Worm (Caenorhabditis elegans) whole organism, L1 larva: ENCODE data around the gene F56D3.1.

Source experiments
- F16B12.6 ChIP-seq: fragments of 150-350 bp; optimal IDR thresholded peaks from 2 replicates; lab custom pipeline; 2014; ENCODE audit warnings: missing biosample characterization, missing genetic modification characterization
- aha-1 ChIP-seq: fragments of 150-350 bp; optimal IDR thresholded peaks from 2 replicates; lab custom pipeline; 2014; ENCODE audit warnings: missing biosample characterization, missing genetic modification characterization
- aly-2 ChIP-seq: fragments of 150-350 bp; optimal IDR thresholded peaks from 2 replicates; lab custom pipeline; 2014; ENCODE audit warnings: missing biosample characterization, missing genetic modification characterization
- ama-1 ChIP-seq: fragments of 150-350 bp; optimal IDR thresholded peaks from 2 replicates; lab custom pipeline; 2014
- blmp-1 ChIP-seq: fragments of 150-350 bp; optimal IDR thresholded peaks from 2 replicates; lab custom pipeline; 2014; ENCODE audit warnings: missing biosample characterization, missing genetic modification characterization
- ceh-63 ChIP-seq: fragments of 200-800 bp; sonication (Bioruptor generic); optimal IDR thresholded peaks from 2 replicates; lab custom pipeline; 2018; ENCODE audit warnings: mild to moderate bottlenecking, missing genetic modification characterization, missing compliant biosample characterization
- ceh-8 ChIP-seq: fragments of 200-800 bp; sonication (Bioruptor generic); optimal IDR thresholded peaks from 2 replicates; lab custom pipeline; 2018; ENCODE audit warnings: mild to moderate bottlenecking, missing genetic modification characterization, moderate library complexity, missing compliant biosample characterization
- ceh-82 ChIP-seq, 3 experiments: fragments of 150-350 bp in 1 of 3; sonication (generic microtip) in 2 of 3; optimal IDR thresholded peaks; 2 replicates each; lab custom pipeline; 2014 to 2017; ENCODE audit warnings: missing biosample characterization in 3 of 3, missing genetic modification characterization in 3 of 3
- ceh-90 ChIP-seq: sonication (generic microtip); optimal IDR thresholded peaks from 2 replicates; lab custom pipeline; 2016; ENCODE audit warnings: missing genetic modification characterization, missing compliant biosample characterization
- ces-1 ChIP-seq: fragments of 150-350 bp; optimal IDR thresholded peaks from 2 replicates; lab custom pipeline; 2014; ENCODE audit warnings: missing biosample characterization, missing genetic modification reagents, missing genetic modification characterization
- dpl-1 ChIP-seq, 3 experiments: fragments of 150-350 bp in 2 of 3; sonication (generic microtip) in 1 of 3; optimal IDR thresholded peaks; 2 replicates each; lab custom pipeline; 2014 to 2017; ENCODE audit warnings: missing biosample characterization in 3 of 3, missing genetic modification characterization in 3 of 3, missing genetic modification reagents in 3 of 3
- efl-1 ChIP-seq, 4 experiments: fragments of 150-350 bp; optimal IDR thresholded peaks in 3 of 4; peaks in 1 of 4; 1 replicate in 1 of 4; 2 replicates in 3 of 4; lab custom pipeline; 2014; ENCODE audit warnings: missing biosample characterization in 2 of 4, missing genetic modification characterization in 2 of 4, missing genetic modification reagents in 2 of 4
- egl-27 ChIP-seq, 2 experiments: fragments of 150-350 bp in 1 of 2; sonication (generic microtip); optimal IDR thresholded peaks; 3 replicates each; lab custom pipeline; 2017 to 2018; ENCODE audit warnings: missing biosample characterization in 2 of 2, missing genetic modification characterization in 2 of 2, missing genetic modification reagents in 2 of 2
- elt-3 ChIP-seq, 6 experiments: fragments of 150-350 bp in 1 of 6; sonication (generic microtip); optimal IDR thresholded peaks; 2 replicates each; lab custom pipeline; 2017 to 2018; ENCODE audit warnings: missing biosample characterization in 6 of 6, missing genetic modification characterization in 6 of 6, inconsistent platforms in 1 of 6
- fkh-4 ChIP-seq: sonication (generic microtip); optimal IDR thresholded peaks from 2 replicates; lab custom pipeline; 2016; ENCODE audit warnings: missing compliant biosample characterization, missing genetic modification characterization, borderline replicate concordance
- irx-1 ChIP-seq: sonication (generic microtip); optimal IDR thresholded peaks from 2 replicates; lab custom pipeline; 2016; ENCODE audit warnings: missing genetic modification characterization, missing compliant biosample characterization
- lin-14 ChIP-seq: fragments of 200-800 bp; sonication (Bioruptor generic); optimal IDR thresholded peaks from 2 replicates; lab custom pipeline; 2018; ENCODE audit warnings: mild to moderate bottlenecking, missing genetic modification characterization, moderate library complexity, missing compliant biosample characterization
- lin-35 ChIP-seq, 2 experiments: fragments of 150-350 bp; optimal IDR thresholded peaks; 2 replicates each; lab custom pipeline; 2014; ENCODE audit warnings: missing biosample characterization in 2 of 2, missing genetic modification characterization in 2 of 2, missing genetic modification reagents in 2 of 2
- lin-39 ChIP-seq: fragments of 150-350 bp; optimal IDR thresholded peaks from 2 replicates; lab custom pipeline; 2014; ENCODE audit warnings: missing biosample characterization, missing genetic modification reagents, missing genetic modification characterization
- mdl-1 ChIP-seq, 2 experiments: fragments of 150-350 bp; optimal IDR thresholded peaks; 2 replicates each; lab custom pipeline; 2014 to 2017; ENCODE audit warnings: missing biosample characterization in 2 of 2, missing genetic modification characterization in 2 of 2, inconsistent platforms in 1 of 2
- mef-2 ChIP-seq: fragments of 150-350 bp; optimal IDR thresholded peaks from 2 replicates; lab custom pipeline; 2014; ENCODE audit warnings: missing biosample characterization, missing genetic modification characterization
- nhr-11 ChIP-seq: fragments of 150-350 bp; optimal IDR thresholded peaks from 2 replicates; lab custom pipeline; 2014; ENCODE audit warnings: missing biosample characterization, missing genetic modification characterization
- nhr-19 ChIP-seq: fragments of 200-800 bp; sonication (Bioruptor generic); conservative IDR thresholded peaks from 2 replicates; pipeline ENCODE4 v1.3.6; 2022; ENCODE audit warnings: missing genetic modification characterization, missing compliant biosample characterization
- nhr-237 ChIP-seq: fragments of 150-350 bp; optimal IDR thresholded peaks from 2 replicates; lab custom pipeline; 2014; ENCODE audit warnings: missing biosample characterization, missing genetic modification characterization
- nhr-47 ChIP-seq: sonication (generic microtip); optimal IDR thresholded peaks from 2 replicates; lab custom pipeline; 2016; ENCODE audit warnings: mild to moderate bottlenecking, missing genetic modification characterization, moderate library complexity, missing compliant biosample characterization
- nhr-77 ChIP-seq: fragments of 150-350 bp; optimal IDR thresholded peaks from 2 replicates; lab custom pipeline; 2014; ENCODE audit warnings: missing biosample characterization, missing genetic modification characterization
- nhr-90 ChIP-seq: sonication (generic microtip); optimal IDR thresholded peaks from 2 replicates; lab custom pipeline; 2016; ENCODE audit warnings: mild to moderate bottlenecking, missing genetic modification characterization, missing compliant biosample characterization; ENCODE audit not compliant: poor library complexity
- pag-3 ChIP-seq: sonication (generic microtip); optimal IDR thresholded peaks from 2 replicates; lab custom pipeline; 2017; ENCODE audit warnings: missing genetic modification characterization, mild to moderate bottlenecking, missing compliant biosample characterization, antibody characterized with exemption, borderline replicate concordance; ENCODE audit not compliant: insufficient read depth
- snu-23 ChIP-seq: sonication (generic microtip); optimal IDR thresholded peaks from 2 replicates; lab custom pipeline; 2016; ENCODE audit warnings: missing genetic modification characterization, missing compliant biosample characterization
- sptf-1 ChIP-seq: fragments of 150-350 bp; optimal IDR thresholded peaks from 2 replicates; lab custom pipeline; 2014; ENCODE audit warnings: missing biosample characterization, missing genetic modification characterization
- sup-37 ChIP-seq: fragments of 200-800 bp; sonication (Bioruptor generic); optimal IDR thresholded peaks from 2 replicates; lab custom pipeline; 2018; ENCODE audit warnings: mild to moderate bottlenecking, missing genetic modification characterization, missing compliant biosample characterization
- tlp-1 ChIP-seq: fragments of 150-350 bp; optimal IDR thresholded peaks from 2 replicates; lab custom pipeline; 2014; ENCODE audit warnings: missing biosample characterization, missing genetic modification characterization
- unc-30 ChIP-seq: sonication (generic microtip); optimal IDR thresholded peaks from 2 replicates; lab custom pipeline; 2017; ENCODE audit warnings: missing biosample characterization, missing genetic modification characterization
- unc-86 ChIP-seq: sonication (generic microtip); optimal IDR thresholded peaks from 2 replicates; lab custom pipeline; 2016; ENCODE audit warnings: missing genetic modification characterization, missing compliant biosample characterization
- unc-98 ChIP-seq: fragments of 200-800 bp; sonication (Bioruptor generic); IDR thresholded peaks from 2 replicates; pipeline ENCODE4 v1.3.6; 2022; ENCODE audit warnings: missing genetic modification characterization, missing compliant biosample characterization
- zag-1 ChIP-seq: fragments of 150-350 bp; optimal IDR thresholded peaks from 2 replicates; lab custom pipeline; 2014; ENCODE audit warnings: missing biosample characterization, missing genetic modification characterization
- ztf-11 ChIP-seq, 2 experiments: sonication (generic microtip); optimal IDR thresholded peaks; 2 replicates each; lab custom pipeline; 2016 to 2017; ENCODE audit warnings: missing genetic modification characterization in 2 of 2, missing biosample characterization in 1 of 2, missing compliant biosample characterization in 1 of 2

Gene F56D3.1

DNA sequence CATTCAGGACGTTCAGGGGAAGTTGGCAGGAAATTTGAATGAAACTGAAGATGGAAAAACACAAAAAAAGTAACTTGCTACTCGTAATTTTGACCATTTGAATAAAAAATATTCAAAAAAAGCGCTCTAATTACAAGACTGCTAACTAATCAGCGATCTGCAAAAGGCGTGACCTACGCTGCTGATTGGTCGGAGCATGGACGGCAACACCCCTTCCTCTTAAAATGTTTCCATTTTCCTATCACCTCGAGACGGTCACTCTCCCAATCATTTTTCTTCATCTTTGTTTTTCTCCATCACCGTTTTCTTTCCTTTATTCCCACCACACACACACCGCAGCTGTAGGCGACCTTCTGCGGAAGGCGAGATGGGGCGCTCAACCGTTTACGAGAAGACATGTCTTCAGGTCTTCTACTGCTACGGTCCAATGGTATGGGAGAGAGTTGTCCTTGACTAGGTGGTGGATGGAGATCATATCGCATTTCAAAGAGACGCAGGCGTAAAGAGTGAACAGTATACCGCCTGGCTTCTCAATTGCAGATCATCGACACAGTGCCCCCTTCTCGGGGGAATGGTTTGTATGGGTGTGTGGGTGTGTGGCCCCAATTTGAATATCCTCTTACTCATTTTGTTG lies 5.5 kb downstream of the F56D3.1 start (continued):
- TF ChIP-seq pag-3: no peak
- no peak for TF ChIP-seq efl-1 (optimal IDR thresholded peaks at IDR 0.05; lab: Kevin White, UChicago)
- peak; percentile 3 to 50 for TF ChIP-seq efl-1 (GFP tag; optimal IDR thresholded peaks at IDR 0.05 in 1 of 2; lab: Kevin White, UChicago)
- no peak for TF ChIP-seq nhr-237 (tag; lab: Kevin White, UChicago)
- TF ChIP-seq ces-1 (GFP tag; lab: Kevin White, UChicago): no peak
- TF ChIP-seq egl-27 (tag; optimal IDR thresholded peaks at IDR 0.05; lab: Kevin White, UChicago): no peak
- TF ChIP-seq dpl-1 (GFP tag; optimal IDR thresholded peaks at IDR 0.05; lab: Kevin White, UChicago): no peak
- no peak for TF ChIP-seq mef-2 (tag; lab: Kevin White, UChicago)
- no peak for TF ChIP-seq ceh-8 (GFP tag; lab: Kevin White, UChicago)
- no peak for TF ChIP-seq nhr-11 (tag; lab: Kevin White, UChicago)
- peak; percentile 26 for TF ChIP-seq nhr-90 (tag; lab: Kevin White, UChicago)
- TF ChIP-seq nhr-47 (tag; lab: Kevin White, UChicago): peak; percentile 31
- no peak for TF ChIP-seq lin-39 (tag; lab: Kevin White, UChicago)
- no peak for TF ChIP-seq ztf-11 (tag; optimal IDR thresholded peaks at IDR 0.05; lab: Kevin White, UChicago)
- TF ChIP-seq zag-1 (tag; lab: Kevin White, UChicago): no peak
- no peak for TF ChIP-seq tlp-1 (tag; lab: Kevin White, UChicago)
- no peak for TF ChIP-seq aly-2 (tag; lab: Kevin White, UChicago)
- no peak for TF ChIP-seq aha-1 (tag; lab: Kevin White, UChicago)
- TF ChIP-seq fkh-4 (tag; lab: Kevin White, UChicago): no peak
- TF ChIP-seq unc-30: no peak
- peak in 2 of 6 experiments; percentile 24 to 38 for TF ChIP-seq elt-3 (tag; optimal IDR thresholded peaks at IDR 0.05; lab: Kevin White, UChicago)
- peak; percentile 77 for TF ChIP-seq lin-14 (GFP tag; lab: Kevin White, UChicago)
- TF ChIP-seq lin-35 (GFP tag; optimal IDR thresholded peaks at IDR 0.05; lab: Kevin White, UChicago): peak in 1 of 2 experiments; percentile 21
- TF ChIP-seq unc-86 (tag; lab: Kevin White, UChicago): no peak
- no peak for TF ChIP-seq ceh-82 (tag; optimal IDR thresholded peaks at IDR 0.05; lab: Kevin White, UChicago)
- no peak for TF ChIP-seq nhr-77 (tag; lab: Kevin White, UChicago)
- no peak for TF ChIP-seq unc-98
- TF ChIP-seq irx-1 (tag; lab: Kevin White, UChicago): no peak
- TF ChIP-seq ama-1: no peak
- 0 out of 2 replicates have a peak, but pooled peaks have one; percentile 15 for TF ChIP-seq nhr-19 (GFP tag; lab: Robert Waterston, UW)
- no peak for TF ChIP-seq ceh-90 (tag; lab: Kevin White, UChicago)
- no peak for TF ChIP-seq F16B12.6 (tag; lab: Kevin White, UChicago)
- TF ChIP-seq sup-37 (GFP tag; lab: Kevin White, UChicago): no peak

DNA sequence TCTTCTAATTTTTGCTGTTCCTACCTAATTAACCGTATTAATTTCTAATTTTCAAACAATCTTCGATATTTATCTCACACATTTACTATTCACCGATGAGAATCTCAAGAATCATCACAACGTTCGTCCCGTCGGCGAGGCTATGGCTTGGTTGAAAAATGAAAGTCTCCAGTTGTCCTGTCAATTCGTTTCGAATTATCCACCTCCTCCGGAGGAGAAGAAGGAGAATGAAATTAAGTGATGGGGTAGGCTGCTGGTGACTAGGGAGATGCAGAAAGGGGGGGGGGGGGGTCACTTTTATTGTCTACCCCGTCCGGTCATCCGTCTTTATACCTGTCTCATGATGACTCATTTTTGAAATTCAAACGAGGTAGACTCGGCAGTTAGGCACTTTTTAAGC lies 6.7 kb downstream of the F56D3.1 start:
- TF ChIP-seq blmp-1 (tag; lab: Kevin White, UChicago): peak; percentile 74
- no peak for TF ChIP-seq ceh-63 (GFP tag; lab: Kevin White, UChicago)
- TF ChIP-seq unc-86 (tag; lab: Kevin White, UChicago): no peak

- TF ChIP-seq unc-86 (tag; lab: Kevin White, UChicago): no peak
- TF ChIP-seq ztf-11 (tag; optimal IDR thresholded peaks at IDR 0.05; lab: Kevin White, UChicago): no peak
- TF ChIP-seq dpl-1 (GFP tag; optimal IDR thresholded peaks at IDR 0.05; lab: Kevin White, UChicago): no peak
- TF ChIP-seq snu-23 (GFP tag; lab: Kevin White, UChicago): no peak
- TF ChIP-seq sptf-1: no peak
- TF ChIP-seq efl-1 (optimal IDR thresholded peaks at IDR 0.05; lab: Kevin White, UChicago): no peak
- TF ChIP-seq efl-1 (GFP tag; optimal IDR thresholded peaks at IDR 0.05 in 1 of 2; lab: Kevin White, UChicago): peak in 1 of 2 experiments; percentile 1
- no peak for TF ChIP-seq mdl-1 (tag; optimal IDR thresholded peaks at IDR 0.05; lab: Kevin White, UChicago)
Measured at ce11 chrII:4155112-4155823, 9.1 kb downstream of the F56D3.1 start, which contains the start of gene R03H10.2. Gene R03H10.2 (plus strand): TSS chrII:4155773.
